Worm (Caenorhabditis elegans) whole organism, young adult: ENCODE measurements around the gene ech-6.

Experiments used
- B0035.1 ChIP-seq: sonication (generic microtip); optimal IDR thresholded peaks from 2 replicates; lab custom pipeline; 2016; ENCODE audit warnings: missing genetic modification characterization, mild to moderate bottlenecking, missing compliant biosample characterization, missing genotype, missing genetic modification reagents
- B0336.3 ChIP-seq: fragments of 200-800 bp; sonication (Bioruptor generic); IDR thresholded peaks from 2 replicates; pipeline ENCODE4 v1.3.6; 2022; ENCODE audit warnings: missing genetic modification characterization, missing compliant biosample characterization
- D2030.7 ChIP-seq: fragments of 200-800 bp; sonication (Bioruptor generic); IDR thresholded peaks from 2 replicates; pipeline ENCODE4 v1.3.6; 2022; ENCODE audit warnings: missing genetic modification reagents, missing genetic modification characterization, missing compliant biosample characterization
- F23B12.7 ChIP-seq: sonication (generic microtip); optimal IDR thresholded peaks from 2 replicates; lab custom pipeline; 2017; ENCODE audit warnings: missing genetic modification characterization, mild to moderate bottlenecking, missing compliant biosample characterization, antibody characterized with exemption, moderate library complexity; ENCODE audit not compliant: insufficient read depth
- F57C9.4 ChIP-seq: sonication (generic microtip); optimal IDR thresholded peaks from 2 replicates; lab custom pipeline; 2017; ENCODE audit warnings: mild to moderate bottlenecking, missing genetic modification characterization, missing compliant biosample characterization
- Y53G8AR.9 ChIP-seq: fragments of 200-800 bp; sonication (Bioruptor generic); conservative IDR thresholded peaks from 2 replicates; pipeline ENCODE4 v1.3.6; 2022; ENCODE audit warnings: missing genetic modification reagents, missing genetic modification characterization, missing compliant biosample characterization
- Y95B8A.8 ChIP-seq: fragments of 200-800 bp; sonication (Bioruptor generic); IDR thresholded peaks from 2 replicates; pipeline ENCODE4 v1.3.6; 2022; ENCODE audit warnings: missing genetic modification reagents, missing genetic modification characterization, missing compliant biosample characterization
- akir-1 ChIP-seq: fragments of 200-800 bp; sonication (Bioruptor generic); optimal IDR thresholded peaks from 2 replicates; lab custom pipeline; 2018; ENCODE audit warnings: mild to moderate bottlenecking, missing genetic modification characterization, moderate library complexity, missing compliant biosample characterization
- ama-1 ChIP-seq, 3 experiments: fragments of 150-350 bp in 1 of 3; sonication (generic microtip) in 2 of 3; optimal IDR thresholded peaks; 2 replicates each; lab custom pipeline; 2014 to 2018; ENCODE audit warnings: missing biosample characterization in 2 of 3, missing genetic modification characterization in 2 of 3, missing genetic modification reagents in 2 of 3
- aptf-3 ChIP-seq: fragments of 200-800 bp; sonication (Bioruptor generic); IDR thresholded peaks from 2 replicates; pipeline ENCODE4 v1.3.6; 2022; ENCODE audit warnings: missing genetic modification characterization, missing compliant biosample characterization
- athp-1 ChIP-seq: sonication (generic microtip); optimal IDR thresholded peaks from 2 replicates; lab custom pipeline; 2017; ENCODE audit warnings: mild to moderate bottlenecking, missing genetic modification characterization, missing compliant biosample characterization
- cebp-2 ChIP-seq: fragments of 200-800 bp; sonication (Bioruptor generic); IDR thresholded peaks from 2 replicates; pipeline ENCODE4 v1.3.6; 2022; ENCODE audit warnings: missing genetic modification characterization, missing compliant biosample characterization
- ceh-100 ChIP-seq: fragments of 200-800 bp; sonication (Bioruptor generic); IDR thresholded peaks from 2 replicates; pipeline ENCODE4 v1.3.6; 2022; ENCODE audit warnings: missing genetic modification reagents, missing genetic modification characterization, missing compliant biosample characterization
- ceh-40 ChIP-seq: fragments of 200-800 bp; sonication (Bioruptor generic); IDR thresholded peaks from 2 replicates; pipeline ENCODE4 v1.3.6; 2022; ENCODE audit warnings: missing genetic modification characterization, missing compliant biosample characterization
- ceh-79 ChIP-seq: sonication (generic microtip); optimal IDR thresholded peaks from 2 replicates; lab custom pipeline; 2017; ENCODE audit warnings: mild to moderate bottlenecking, missing genetic modification characterization, missing compliant biosample characterization
- chd-7 ChIP-seq: sonication (generic microtip); optimal IDR thresholded peaks from 2 replicates; lab custom pipeline; 2016; ENCODE audit warnings: mild to moderate bottlenecking, missing genetic modification characterization, moderate library complexity, missing compliant biosample characterization
- dox-1 ChIP-seq: fragments of 200-800 bp; sonication (Bioruptor generic); IDR thresholded peaks from 2 replicates; pipeline ENCODE4 v1.3.6; 2022; ENCODE audit warnings: missing genetic modification reagents, missing genetic modification characterization, missing compliant biosample characterization
- ekl-4 ChIP-seq: fragments of 200-800 bp; sonication (Bioruptor generic); IDR thresholded peaks from 2 replicates; pipeline ENCODE4 v1.3.6; 2022; ENCODE audit warnings: missing genetic modification reagents, missing genetic modification characterization, missing compliant biosample characterization
- him-1 ChIP-seq: sonication (generic microtip); optimal IDR thresholded peaks from 2 replicates; lab custom pipeline; 2016; ENCODE audit warnings: missing genotype, missing genetic modification reagents, missing genetic modification characterization, missing compliant biosample characterization
- hlh-12 ChIP-seq: sonication (generic microtip); optimal IDR thresholded peaks from 2 replicates; lab custom pipeline; 2016; ENCODE audit warnings: missing genetic modification characterization, missing compliant biosample characterization
- hlh-26 ChIP-seq: fragments of 200-800 bp; sonication (Bioruptor generic); conservative IDR thresholded peaks from 2 replicates; pipeline ENCODE4 v1.3.6; 2022; ENCODE audit warnings: missing genetic modification reagents, missing genetic modification characterization, missing compliant biosample characterization
- hmg-1.2 ChIP-seq: fragments of 200-800 bp; sonication (Bioruptor generic); IDR thresholded peaks from 2 replicates; pipeline ENCODE4 v1.3.6; 2022; ENCODE audit warnings: missing genetic modification reagents, missing genetic modification characterization, missing compliant biosample characterization
- hrde-1 ChIP-seq: sonication (generic microtip); optimal IDR thresholded peaks from 2 replicates; lab custom pipeline; 2016; ENCODE audit warnings: missing genetic modification characterization, mild to moderate bottlenecking, missing compliant biosample characterization, moderate library complexity, missing genotype, missing genetic modification reagents, borderline replicate concordance
- hsf-1 ChIP-seq: fragments of 200-800 bp; sonication (Bioruptor generic); IDR thresholded peaks from 2 replicates; pipeline ENCODE4 v1.3.6; 2022; ENCODE audit warnings: missing genetic modification reagents, missing genetic modification characterization, missing compliant biosample characterization
- let-526 ChIP-seq: fragments of 200-800 bp; sonication (Bioruptor generic); IDR thresholded peaks from 2 replicates; pipeline ENCODE4 v1.3.6; 2022; ENCODE audit warnings: missing genetic modification reagents, missing genetic modification characterization, missing compliant biosample characterization
- lin-26 ChIP-seq: fragments of 200-800 bp; sonication (Bioruptor generic); IDR thresholded peaks from 2 replicates; pipeline ENCODE4 v1.3.6; 2022; ENCODE audit warnings: missing genetic modification reagents, missing genetic modification characterization, missing compliant biosample characterization
- lin-35 ChIP-seq, 3 experiments: fragments of 150-350 bp in 2 of 3; sonication (generic microtip) in 1 of 3; optimal IDR thresholded peaks; 2 replicates each; lab custom pipeline; 2014 to 2018; ENCODE audit warnings: missing biosample characterization in 3 of 3, missing genetic modification characterization in 3 of 3, missing genetic modification reagents in 3 of 3
- lin-54 ChIP-seq: fragments of 200-800 bp; sonication (Bioruptor generic); optimal IDR thresholded peaks from 2 replicates; lab custom pipeline; 2018; ENCODE audit warnings: mild to moderate bottlenecking, missing genetic modification characterization, missing compliant biosample characterization
- madf-3 ChIP-seq: fragments of 200-800 bp; sonication (Bioruptor generic); IDR thresholded peaks from 2 replicates; pipeline ENCODE4 v1.3.6; 2022; ENCODE audit warnings: missing genetic modification reagents, missing genetic modification characterization, missing compliant biosample characterization
- madf-6 ChIP-seq: fragments of 200-800 bp; sonication (Bioruptor generic); IDR thresholded peaks from 2 replicates; pipeline ENCODE4 v1.3.6; 2022; ENCODE audit warnings: missing genetic modification reagents, missing genetic modification characterization, missing compliant biosample characterization
- madf-8 ChIP-seq: fragments of 200-800 bp; sonication (Bioruptor generic); conservative IDR thresholded peaks from 2 replicates; pipeline ENCODE4 v1.3.6; 2022; ENCODE audit warnings: missing genetic modification reagents, missing genetic modification characterization, missing compliant biosample characterization
- mcd-1 ChIP-seq: fragments of 200-800 bp; sonication (Bioruptor generic); IDR thresholded peaks from 2 replicates; pipeline ENCODE4 v1.3.6; 2022; ENCODE audit warnings: missing genetic modification reagents, missing genetic modification characterization, missing compliant biosample characterization
- nfyb-1 ChIP-seq: fragments of 200-800 bp; sonication (Bioruptor generic); IDR thresholded peaks from 2 replicates; pipeline ENCODE4 v1.3.6; 2022; ENCODE audit warnings: missing genetic modification reagents, missing genetic modification characterization, missing compliant biosample characterization
- nhr-90 ChIP-seq: sonication (generic microtip); optimal IDR thresholded peaks from 2 replicates; lab custom pipeline; 2016; ENCODE audit warnings: missing genotype, mild to moderate bottlenecking, missing genetic modification characterization, missing compliant biosample characterization
- rcor-1 ChIP-seq: fragments of 200-800 bp; sonication (Bioruptor generic); IDR thresholded peaks from 2 replicates; pipeline ENCODE4 v1.3.6; 2022; ENCODE audit warnings: missing genetic modification reagents, missing genetic modification characterization, missing compliant biosample characterization
- rec-8 ChIP-seq, 2 experiments: sonication (generic microtip); optimal IDR thresholded peaks; 2 replicates each; lab custom pipeline; 2016; ENCODE audit warnings: mild to moderate bottlenecking in 2 of 2, missing genetic modification characterization in 2 of 2, missing genetic modification reagents in 2 of 2, missing genotype in 2 of 2, missing biosample characterization in 1 of 2, missing compliant biosample characterization in 1 of 2, moderate library complexity in 1 of 2
- sea-2 ChIP-seq: fragments of 200-800 bp; sonication (Bioruptor generic); IDR thresholded peaks from 2 replicates; pipeline ENCODE4 v1.3.6; 2022; ENCODE audit warnings: missing genetic modification characterization, missing compliant biosample characterization
- snpc-1.1 ChIP-seq: sonication (generic microtip); optimal IDR thresholded peaks from 2 replicates; lab custom pipeline; 2017; ENCODE audit warnings: missing genetic modification characterization, mild to moderate bottlenecking, missing compliant biosample characterization, antibody characterized with exemption, moderate library complexity, missing genotype, missing genetic modification reagents; ENCODE audit not compliant: insufficient read depth
- snpc-3.4 ChIP-seq: sonication (generic microtip); optimal IDR thresholded peaks from 2 replicates; lab custom pipeline; 2017; ENCODE audit warnings: missing genetic modification characterization, mild to moderate bottlenecking, missing compliant biosample characterization, antibody characterized with exemption, moderate library complexity, missing genotype, missing genetic modification reagents
- tlf-1 ChIP-seq: fragments of 200-800 bp; sonication (Bioruptor generic); optimal IDR thresholded peaks from 2 replicates; lab custom pipeline; 2018; ENCODE audit warnings: mild to moderate bottlenecking, missing genetic modification characterization, missing compliant biosample characterization
- unc-130 ChIP-seq: sonication (generic microtip); optimal IDR thresholded peaks from 2 replicates; lab custom pipeline; 2016; ENCODE audit warnings: missing genetic modification reagents, missing genetic modification characterization, missing compliant biosample characterization
- zim-3 ChIP-seq: sonication (generic microtip); optimal IDR thresholded peaks from 2 replicates; lab custom pipeline; 2017; ENCODE audit warnings: mild to moderate bottlenecking, missing genetic modification characterization, moderate library complexity, missing compliant biosample characterization
- ztf-18 ChIP-seq: sonication (generic microtip); optimal IDR thresholded peaks from 2 replicates; lab custom pipeline; 2016; ENCODE audit warnings: missing genotype, mild to moderate bottlenecking, missing genetic modification characterization, missing compliant biosample characterization
- ztf-25 ChIP-seq: fragments of 200-800 bp; sonication (Bioruptor generic); IDR thresholded peaks from 2 replicates; pipeline ENCODE4 v1.3.6; 2022; ENCODE audit warnings: missing genetic modification reagents, missing genetic modification characterization, missing compliant biosample characterization

Gene ech-6

ce11 chrIII:9760184-9760583, 7.5 kb upstream of the ech-6 start:
- 0 out of 2 replicates have a peak, but pooled peaks have one; percentile 21 for TF ChIP-seq cebp-2 (GFP tag; lab: Robert Waterston, UW)
- TF ChIP-seq ztf-25 (GFP tag; lab: Robert Waterston, UW), result 0 out of 2 replicates have a peak, but pooled peaks have one; percentile 36
- TF ChIP-seq tlf-1, result no peak
- TF ChIP-seq madf-8, result 0 out of 2 replicates have a peak, but pooled peaks have one; percentile 23
- TF ChIP-seq nfyb-1, result no peak
- peak; percentile 49 for TF ChIP-seq madf-6 (GFP tag; lab: Robert Waterston, UW)
- peak; percentile 46; the same call in 1 of the 2 replicates for TF ChIP-seq ceh-100 (GFP tag; lab: Robert Waterston, UW)
- peak; percentile 38; the same call in 1 of the 2 replicates for TF ChIP-seq lin-26 (GFP tag; lab: Robert Waterston, UW)
- TF ChIP-seq ama-1 (optimal IDR thresholded peaks at IDR 0.05; lab: Kevin White, UChicago), result no peak
- TF ChIP-seq ama-1 (GFP tag; optimal IDR thresholded peaks at IDR 0.05; lab: Kevin White, UChicago), result no peak
- TF ChIP-seq him-1 (tag; lab: Kevin White, UChicago), result no peak
- TF ChIP-seq madf-3 (GFP tag; lab: Robert Waterston, UW), result peak; percentile 44; the same call in 1 of the 2 replicates
- TF ChIP-seq hrde-1 (tag; lab: Kevin White, UChicago), result peak; percentile 75
- 0 out of 2 replicates have a peak, but pooled peaks have one; percentile 58 for TF ChIP-seq hsf-1
- no peak for TF ChIP-seq aptf-3 (GFP tag; lab: Robert Waterston, UW)
- peak; percentile 35; the same call in 1 of the 2 replicates for TF ChIP-seq Y95B8A.8 (GFP tag; lab: Robert Waterston, UW)
- peak; percentile 15; the same call in 1 of the 2 replicates for TF ChIP-seq hmg-1.2 (GFP tag; lab: Robert Waterston, UW)
- TF ChIP-seq Y53G8AR.9, result 0 out of 2 replicates have a peak, but pooled peaks have one; percentile 18
- TF ChIP-seq hlh-12, result no peak
- TF ChIP-seq ceh-40 (GFP tag; lab: Robert Waterston, UW), result no peak
- TF ChIP-seq ceh-79, result peak; percentile 47
- no peak for TF ChIP-seq F23B12.7 (tag; lab: Kevin White, UChicago)
- peak; percentile 51; the same call in 1 of the 2 replicates for TF ChIP-seq B0336.3 (GFP tag; lab: Robert Waterston, UW)

- TF ChIP-seq ceh-40 (GFP tag; lab: Robert Waterston, UW), result no peak
- TF ChIP-seq dox-1 (GFP tag; lab: Robert Waterston, UW), result peak; percentile 41
- TF ChIP-seq madf-3 (GFP tag; lab: Robert Waterston, UW), result peak; percentile 8; the same call in 1 of the 2 replicates
- no peak for TF ChIP-seq hlh-12
- TF ChIP-seq athp-1, result no peak
- TF ChIP-seq B0035.1, result no peak
- TF ChIP-seq F23B12.7 (tag; lab: Kevin White, UChicago), result no peak
- TF ChIP-seq ztf-18 (tag; lab: Kevin White, UChicago), result peak; percentile 2
- TF ChIP-seq chd-7, result no peak
- no peak for TF ChIP-seq rec-8 (tag; optimal IDR thresholded peaks at IDR 0.05; lab: Kevin White, UChicago)
- no peak for TF ChIP-seq let-526 (GFP tag; lab: Robert Waterston, UW)
- TF ChIP-seq snpc-1.1, result no peak
- TF ChIP-seq sea-2 (GFP tag; lab: Robert Waterston, UW), result no peak
- TF ChIP-seq lin-54 (GFP tag; lab: Kevin White, UChicago), result peak; percentile 30
- no peak for TF ChIP-seq Y53G8AR.9
- TF ChIP-seq hrde-1 (tag; lab: Kevin White, UChicago), result no peak
- peak; percentile 57; the same call in 1 of the 2 replicates for TF ChIP-seq D2030.7 (GFP tag; lab: Robert Waterston, UW)
- TF ChIP-seq zim-3 (tag; lab: Kevin White, UChicago), result no peak
- peak; percentile 42; the same call in 1 of the 2 replicates for TF ChIP-seq rcor-1
- no peak for TF ChIP-seq akir-1
- no peak for TF ChIP-seq mcd-1
- peak; percentile 8 for TF ChIP-seq tlf-1
- no peak for TF ChIP-seq hlh-26 (GFP tag; lab: Robert Waterston, UW)
- no peak for TF ChIP-seq nhr-90
- TF ChIP-seq madf-6 (GFP tag; lab: Robert Waterston, UW), result peak; percentile 96
- TF ChIP-seq madf-8, result peak; percentile 88
- TF ChIP-seq unc-130, result peak; percentile 45
- TF ChIP-seq ekl-4, result peak; percentile 9; the same call in 1 of the 2 replicates
- peak in 2 of 3 experiments; percentile 2 to 13 for TF ChIP-seq lin-35 (GFP tag; optimal IDR thresholded peaks at IDR 0.05; lab: Kevin White, UChicago)
- TF ChIP-seq snpc-3.4 (tag; lab: Kevin White, UChicago), result peak; percentile 71
- no peak for TF ChIP-seq F57C9.4
Observed at ce11 chrIII:9758848-9759247, 6.2 kb upstream of the ech-6 start, which contains the start of gene rmd-1. TSS of gene rmd-1 (plus strand) at chrIII:9759094.
